Fruit fly (Drosophila melanogaster) whole organism, embryonic: ENCODE data around the gene Lrr47.
A peak's percentile ranks its signal among the peaks of the same experiment; 100 is the strongest.

Experiments used
- Asciz ChIP-seq: fragments of 200-800 bp; sonication (Bioruptor generic); optimal IDR thresholded peaks from 2 replicates; lab custom pipeline; 2017; ENCODE audit warnings: missing biosample characterization, mild to moderate bottlenecking, missing genetic modification characterization, missing genetic modification reagents
- Atf6 ChIP-seq: fragments of 200-800 bp; sonication (Bioruptor generic); IDR thresholded peaks from 2 replicates; pipeline ENCODE4 v1.3.6; 2022; ENCODE audit warnings: missing biosample characterization, missing genetic modification characterization
- B-H1 ChIP-seq: fragments of 200-800 bp; sonication (Bioruptor generic); IDR thresholded peaks from 3 replicates; pipeline ENCODE4 v1.3.6; 2022; ENCODE audit warnings: missing biosample characterization, missing genetic modification characterization
- B-H2 ChIP-seq: fragments of 200-800 bp; sonication (Bioruptor generic); optimal IDR thresholded peaks from 2 replicates; lab custom pipeline; 2018; ENCODE audit warnings: missing biosample characterization, mild to moderate bottlenecking, missing genetic modification characterization
- Bdp1 ChIP-seq: fragments of 200-800 bp; sonication (Bioruptor generic); optimal IDR thresholded peaks from 3 replicates; lab custom pipeline; 2016; ENCODE audit warnings: missing biosample characterization, missing genetic modification characterization
- Blimp-1 ChIP-seq: fragments of 200-800 bp; sonication (Bioruptor generic); optimal IDR thresholded peaks from 3 replicates; lab custom pipeline; 2018; ENCODE audit warnings: missing biosample characterization, missing genetic modification characterization, mild to moderate bottlenecking, moderate library complexity, missing genetic modification reagents
- Bteb2 ChIP-seq: fragments of 200-800 bp; sonication (Bioruptor generic); optimal IDR thresholded peaks from 2 replicates; lab custom pipeline; 2016; ENCODE audit warnings: missing biosample characterization, missing genetic modification characterization
- CG10979 ChIP-seq: fragments of 200-800 bp; sonication (Bioruptor generic); optimal IDR thresholded peaks from 2 replicates; lab custom pipeline; 2018; ENCODE audit warnings: missing biosample characterization, mild to moderate bottlenecking, missing genetic modification characterization, moderate library complexity
- CG13424 ChIP-seq: fragments of 200-800 bp; sonication (Bioruptor generic); optimal IDR thresholded peaks from 2 replicates; lab custom pipeline; 2019; ENCODE audit warnings: missing biosample characterization, mild to moderate bottlenecking, missing genetic modification characterization, moderate library complexity
- CG13775 ChIP-seq: fragments of 200-800 bp; sonication (Bioruptor generic); optimal IDR thresholded peaks from 3 replicates; lab custom pipeline; 2017; ENCODE audit warnings: missing biosample characterization, mild to moderate bottlenecking, missing genetic modification characterization
- CG14441 ChIP-seq: fragments of 200-800 bp; sonication (Bioruptor generic); IDR thresholded peaks from 2 replicates; pipeline ENCODE4 v1.3.6; 2022; ENCODE audit warnings: missing biosample characterization, missing genetic modification characterization
- CG17359 ChIP-seq: fragments of 200-800 bp; sonication (Bioruptor generic); optimal IDR thresholded peaks from 3 replicates; lab custom pipeline; 2018; ENCODE audit warnings: missing biosample characterization, mild to moderate bottlenecking, missing genetic modification characterization, moderate library complexity
- CG2678 ChIP-seq: fragments of 200-800 bp; sonication (Bioruptor generic); optimal IDR thresholded peaks from 3 replicates; lab custom pipeline; 2019; ENCODE audit warnings: missing biosample characterization, mild to moderate bottlenecking, missing genetic modification characterization, moderate library complexity
- CG2889 ChIP-seq: fragments of 200-800 bp; sonication (Bioruptor generic); IDR thresholded peaks from 3 replicates; pipeline ENCODE4 v1.3.6; 2022; ENCODE audit warnings: missing biosample characterization, missing genetic modification characterization
- CG32532 ChIP-seq: fragments of 200-800 bp; sonication (Bioruptor generic); IDR thresholded peaks from 2 replicates; pipeline ENCODE4 v1.3.6; 2022; ENCODE audit warnings: missing biosample characterization, missing genetic modification characterization
- CG32772 ChIP-seq: fragments of 200-800 bp; sonication (Bioruptor generic); IDR thresholded peaks from 2 replicates; pipeline ENCODE4 v1.3.6; 2022; ENCODE audit warnings: missing biosample characterization, missing genetic modification characterization
- CG7839 ChIP-seq: fragments of 200-800 bp; sonication (Bioruptor generic); optimal IDR thresholded peaks from 3 replicates; lab custom pipeline; 2018; ENCODE audit warnings: missing biosample characterization, mild to moderate bottlenecking, missing genetic modification characterization, moderate library complexity
- D ChIP-seq, 2 experiments: fragments of 200-800 bp in 1 of 2; fragments of >200 bp in 1 of 2; sonication (Bioruptor generic) in 1 of 2; optimal IDR thresholded peaks; 2 replicates in 1 of 2; 3 replicates in 1 of 2; lab custom pipeline; 2017; ENCODE audit warnings: mild to moderate bottlenecking in 1 of 2, missing biosample characterization in 1 of 2, missing genetic modification characterization in 1 of 2, missing genetic modification reagents in 1 of 2
- D19B ChIP-seq: fragments of 200-800 bp; sonication (Bioruptor generic); optimal IDR thresholded peaks from 2 replicates; lab custom pipeline; 2017; ENCODE audit warnings: missing biosample characterization, mild to moderate bottlenecking, missing genetic modification characterization
- E2f1 ChIP-seq: fragments of 200-800 bp; sonication (Bioruptor generic); IDR thresholded peaks from 2 replicates; pipeline ENCODE4 v1.3.6; 2022; ENCODE audit warnings: missing biosample characterization, missing genetic modification characterization
- Hmr ChIP-seq: fragments of 200-800 bp; sonication (Bioruptor generic); optimal IDR thresholded peaks from 3 replicates; lab custom pipeline; 2017; ENCODE audit warnings: mild to moderate bottlenecking, missing biosample characterization, missing genetic modification reagents, missing genetic modification characterization
- MTF-1 ChIP-seq: fragments of 200-800 bp; sonication (Bioruptor generic); optimal IDR thresholded peaks from 2 replicates; lab custom pipeline; 2018; ENCODE audit warnings: missing biosample characterization, mild to moderate bottlenecking, missing genetic modification characterization, borderline replicate concordance
- NFAT ChIP-seq: fragments of 200-800 bp; sonication (Bioruptor generic); IDR thresholded peaks from 2 replicates; pipeline ENCODE4 v1.3.6; 2022; ENCODE audit warnings: missing biosample characterization, missing genetic modification characterization
- Nf-YA ChIP-seq: fragments of 200-800 bp; sonication (Bioruptor generic); IDR thresholded peaks from 2 replicates; pipeline ENCODE4 v1.3.6; 2022; ENCODE audit warnings: missing biosample characterization, missing genetic modification characterization
- NfI ChIP-seq: fragments of 200-800 bp; sonication (Bioruptor generic); optimal IDR thresholded peaks from 3 replicates; lab custom pipeline; 2018; ENCODE audit warnings: missing biosample characterization, mild to moderate bottlenecking, missing genetic modification characterization, moderate library complexity
- Rx ChIP-seq: fragments of 200-800 bp; sonication (Bioruptor generic); IDR thresholded peaks from 2 replicates; pipeline ENCODE4 v1.3.6; 2022; ENCODE audit warnings: missing biosample characterization, missing genetic modification characterization
- Trl ChIP-seq, 3 experiments: fragments of >200 bp in 2 of 3; fragments of 200-800 bp in 1 of 3; sonication (Bioruptor generic) in 1 of 3; optimal IDR thresholded peaks; 2 replicates in 1 of 3; 3 replicates in 2 of 3; lab custom pipeline; 2016 to 2017; ENCODE audit warnings: missing biosample characterization in 1 of 3, missing genetic modification characterization in 1 of 3
- Usf ChIP-seq: fragments of 200-800 bp; sonication (Bioruptor generic); optimal IDR thresholded peaks from 2 replicates; lab custom pipeline; 2017; ENCODE audit warnings: missing genotype, missing biosample characterization, missing genetic modification characterization
- Xbp1 ChIP-seq: fragments of 200-800 bp; sonication (Bioruptor generic); optimal IDR thresholded peaks from 3 replicates; lab custom pipeline; 2016; ENCODE audit warnings: missing biosample characterization, mild to moderate bottlenecking, missing genetic modification characterization
- ab ChIP-seq: fragments of 200-800 bp; sonication (Bioruptor generic); optimal IDR thresholded peaks from 2 replicates; lab custom pipeline; 2016; ENCODE audit warnings: missing biosample characterization, missing genetic modification characterization
- ara ChIP-seq: fragments of 200-800 bp; sonication (Bioruptor generic); IDR thresholded peaks from 2 replicates; pipeline ENCODE4 v1.3.6; 2022; ENCODE audit warnings: missing biosample characterization, missing genetic modification characterization
- az2 ChIP-seq: fragments of 200-800 bp; sonication (Bioruptor generic); optimal IDR thresholded peaks from 3 replicates; lab custom pipeline; 2016; ENCODE audit warnings: missing biosample characterization, missing genetic modification characterization
- br ChIP-seq: fragments of >200 bp; optimal IDR thresholded peaks from 2 replicates; lab custom pipeline; 2017
- chinmo ChIP-seq: fragments of 200-800 bp; sonication (Bioruptor generic); IDR thresholded peaks from 4 replicates; pipeline ENCODE4 v1.3.6; 2022; ENCODE audit warnings: missing biosample characterization, missing genetic modification characterization; ENCODE audit not compliant: partially characterized antibody
- dpn ChIP-seq, 2 experiments: fragments of 200-800 bp; sonication (Bioruptor generic); optimal IDR thresholded peaks; 3 replicates each; lab custom pipeline; 2016; ENCODE audit warnings: missing biosample characterization in 2 of 2, missing genetic modification characterization in 2 of 2
- gt ChIP-seq: fragments of 200-800 bp; sonication (Bioruptor generic); IDR thresholded peaks from 2 replicates; pipeline ENCODE4 v1.3.6; 2022; ENCODE audit warnings: missing biosample characterization, missing genetic modification characterization
- inv ChIP-seq: fragments of 200-800 bp; sonication (Bioruptor generic); IDR thresholded peaks from 2 replicates; pipeline ENCODE4 v1.3.6; 2022; ENCODE audit warnings: missing biosample characterization, missing genetic modification characterization; ENCODE audit not compliant: partially characterized antibody
- lab ChIP-seq: fragments of 200-800 bp; sonication (Bioruptor generic); optimal IDR thresholded peaks from 3 replicates; lab custom pipeline; 2017; ENCODE audit warnings: missing biosample characterization, missing genetic modification characterization, mild to moderate bottlenecking, moderate library complexity, missing genetic modification reagents
- lilli ChIP-seq: fragments of 200-800 bp; sonication (Bioruptor generic); optimal IDR thresholded peaks from 3 replicates; lab custom pipeline; 2016; ENCODE audit warnings: missing biosample characterization, missing genetic modification characterization
- prd ChIP-seq, 3 experiments: fragments of >200 bp in 2 of 3; fragments of 200-800 bp in 1 of 3; sonication (Bioruptor generic) in 1 of 3; optimal IDR thresholded peaks in 2 of 3; IDR thresholded peaks in 1 of 3; 2 replicates in 2 of 3; 3 replicates in 1 of 3; pipeline versions ENCODE4 v1.3.6 to Lab custom; 2017 to 2022; ENCODE audit warnings: missing biosample characterization in 1 of 3, missing genetic modification characterization in 1 of 3
- ranshi ChIP-seq: fragments of 200-800 bp; sonication (Bioruptor generic); IDR thresholded peaks from 2 replicates; pipeline ENCODE4 v1.3.6; 2022; ENCODE audit warnings: missing biosample characterization, missing genetic modification characterization
- repo ChIP-seq: fragments of 200-800 bp; sonication (Bioruptor generic); optimal IDR thresholded peaks from 2 replicates; lab custom pipeline; 2016; ENCODE audit warnings: missing biosample characterization, missing genetic modification characterization
- row ChIP-seq: fragments of 200-800 bp; sonication (Bioruptor generic); IDR thresholded peaks from 3 replicates; pipeline ENCODE4 v1.3.6; 2022; ENCODE audit warnings: missing biosample characterization, missing genetic modification characterization
- schlank ChIP-seq: fragments of 200-800 bp; sonication (Bioruptor generic); optimal IDR thresholded peaks from 2 replicates; lab custom pipeline; 2018; ENCODE audit warnings: missing biosample characterization, mild to moderate bottlenecking, missing genetic modification characterization
- scrt ChIP-seq: fragments of 200-800 bp; sonication (Bioruptor generic); optimal IDR thresholded peaks from 2 replicates; lab custom pipeline; 2018; ENCODE audit warnings: missing biosample characterization, mild to moderate bottlenecking, missing genetic modification characterization, moderate library complexity
- sim ChIP-seq: fragments of 200-800 bp; sonication (Bioruptor generic); IDR thresholded peaks from 2 replicates; pipeline ENCODE4 v1.3.6; 2022; ENCODE audit warnings: missing biosample characterization, missing genetic modification characterization
- sqz ChIP-seq: fragments of 200-800 bp; sonication (Bioruptor generic); optimal IDR thresholded peaks from 3 replicates; lab custom pipeline; 2018; ENCODE audit warnings: missing biosample characterization, mild to moderate bottlenecking, missing genetic modification characterization
- ssp ChIP-seq: fragments of 200-800 bp; sonication (Bioruptor generic); IDR thresholded peaks from 2 replicates; pipeline ENCODE4 v1.3.6; 2022; ENCODE audit warnings: missing biosample characterization, missing genetic modification characterization
- trem ChIP-seq: fragments of 200-800 bp; optimal IDR thresholded peaks from 3 replicates; lab custom pipeline; 2019; ENCODE audit warnings: missing biosample characterization, mild to moderate bottlenecking, missing genetic modification characterization, moderate library complexity

The Lrr47 gene

dm6 chr2L:10468388-10468787 is 48.7 kb upstream of the Lrr47 start:
- TF ChIP-seq gt (GFP tag; lab: Robert Waterston, UW) (peak; percentile 27; the same call in 1 of the 2 replicates), CG14441 (GFP tag; lab: Robert Waterston, UW) (peak; percentile 73), CG13424 (tag; lab: Kevin White, UChicago) (peak; percentile 67), D19B (GFP tag; lab: Kevin White, UChicago) (peak; percentile 12), B-H2 (GFP tag; lab: Kevin White, UChicago) (peak; percentile 27), NFAT (peak; percentile 78), scrt (GFP tag; lab: Kevin White, UChicago) (peak; percentile 23), dpn (GFP tag; optimal IDR thresholded peaks at IDR 0.05; lab: Kevin White, UChicago) (peak; percentile 18 to 71), inv (GFP tag; lab: Robert Waterston, UW) (no peak), trem (tag; lab: Kevin White, UChicago) (peak; percentile 16), lilli (GFP tag; lab: Kevin White, UChicago) (peak; percentile 52), chinmo (GFP tag; lab: Robert Waterston, UW) (no peak), CG13775 (GFP tag; lab: Kevin White, UChicago) (peak; percentile 30), CG32772 (GFP tag; lab: Robert Waterston, UW) (peak; percentile 51; the same call in 1 of the 2 replicates), schlank (tag; lab: Kevin White, UChicago) (peak; percentile 26), Usf (no peak), ssp (GFP tag; lab: Robert Waterston, UW) (peak; percentile 29; the same call in 1 of the 2 replicates), B-H1 (GFP tag; lab: Robert Waterston, UW) (peak; percentile 35; the same call in 2 of the 3 replicates), Nf-YA (GFP tag; lab: Robert Waterston, UW) (0 out of 2 replicates have a peak, but pooled peaks have one; percentile 9), CG7839 (tag; lab: Kevin White, UChicago) (peak; percentile 68), br (lab: Kevin White, UChicago) (no peak), Bdp1 (GFP tag; lab: Kevin White, UChicago) (no peak), E2f1 (GFP tag; lab: Robert Waterston, UW) (peak; percentile 57), CG10979 (tag; lab: Kevin White, UChicago) (peak; percentile 44), CG17359 (tag; lab: Kevin White, UChicago) (peak; percentile 67), sim (GFP tag; lab: Robert Waterston, UW) (no peak), sqz (GFP tag; lab: Kevin White, UChicago) (peak; percentile 1), NfI (GFP tag; lab: Kevin White, UChicago) (peak; percentile 63), Blimp-1 (GFP tag; lab: Kevin White, UChicago) (peak; percentile 59), row (GFP tag; lab: Robert Waterston, UW) (peak; percentile 81), repo (GFP tag; lab: Kevin White, UChicago) (no peak), MTF-1 (no peak), az2 (GFP tag; lab: Kevin White, UChicago) (peak; percentile 55), ranshi (GFP tag; lab: Robert Waterston, UW) (peak; percentile 58; the same call in 1 of the 2 replicates), Hmr (GFP tag; lab: Kevin White, UChicago) (peak; percentile 43), Xbp1 (GFP tag; lab: Kevin White, UChicago) (peak; percentile 61), Trl (optimal IDR thresholded peaks at IDR 0.05; lab: Kevin White, UChicago) (no peak), Trl (GFP tag; optimal IDR thresholded peaks at IDR 0.05; lab: Kevin White, UChicago) (peak; percentile 38), CG2889 (GFP tag; lab: Robert Waterston, UW) (0 out of 3 replicates have a peak, but pooled peaks have one; percentile 45), Atf6 (GFP tag; lab: Robert Waterston, UW) (peak; percentile 63), Asciz (GFP tag; lab: Kevin White, UChicago) (peak; percentile 41), prd (optimal IDR thresholded peaks at IDR 0.05; lab: Kevin White, UChicago) (no peak), prd (GFP tag; IDR thresholded peaks at IDR 0.05; lab: Robert Waterston, UW) (peak; percentile 63; the same call in 2 of the 3 replicates), D (optimal IDR thresholded peaks at IDR 0.05; lab: Kevin White, UChicago) (no peak), D (GFP tag; optimal IDR thresholded peaks at IDR 0.05; lab: Kevin White, UChicago) (peak; percentile 26), ara (GFP tag; lab: Robert Waterston, UW) (peak; percentile 66; the same call in 1 of the 2 replicates), Bteb2 (GFP tag; lab: Kevin White, UChicago) (no peak), Rx (GFP tag; lab: Robert Waterston, UW) (0 out of 2 replicates have a peak, but pooled peaks have one; percentile 39), ab (no peak), CG32532 (GFP tag; lab: Robert Waterston, UW) (peak; percentile 82), CG2678 (peak; percentile 77), lab (peak; percentile 79)
